Worm (Caenorhabditis elegans): Measurements from ENCODE around the gene Y44A6B.3.
A peak's percentile ranks its signal among the peaks of the same experiment; 100 is the strongest.

The Y44A6B.3 gene

ce11 chrV:20638344-20638743, at the start of gene Y44A6B.3:
Gene Y44A6B.3, minus strand, starts transcription at chrV:20638444.
- TF ChIP-seq zag-1 (tag; optimal IDR thresholded peaks at IDR 0.05): no peak
- no peak for TF ChIP-seq efl-1 (optimal IDR thresholded peaks at IDR 0.05)
- TF ChIP-seq efl-1 (GFP tag; optimal IDR thresholded peaks at IDR 0.05 in 1 of 2): peak in 1 of 2 experiments; percentile 1
- no peak for TF ChIP-seq xbp-1 (tag; optimal IDR thresholded peaks at IDR 0.05)
- TF ChIP-seq nhr-237 (tag; optimal IDR thresholded peaks at IDR 0.05): no peak

ce11 chrV:20685383-20685782, 47.1 kb upstream of the Y44A6B.3 start, which contains the start of gene klf-2:
Gene klf-2, plus strand, starts transcription at chrV:20685683.
- no peak for TF ChIP-seq pax-3 (tag; optimal IDR thresholded peaks at IDR 0.05)
- TF ChIP-seq sptf-1 (tag; optimal IDR thresholded peaks at IDR 0.05): no peak
- TF ChIP-seq efl-3 (GFP tag; optimal IDR thresholded peaks at IDR 0.05): no peak
- TF ChIP-seq alr-1 (tag; optimal IDR thresholded peaks at IDR 0.05; ENCODE audit: borderline replicate concordance): no peak
- no peak for TF ChIP-seq ceh-82 (tag; optimal IDR thresholded peaks at IDR 0.05)
- TF ChIP-seq mdl-1 (tag; optimal IDR thresholded peaks at IDR 0.05): no peak
- no peak for TF ChIP-seq unc-30 (tag; optimal IDR thresholded peaks at IDR 0.05)
- no peak for TF ChIP-seq grh-1 (GFP tag; IDR thresholded peaks at IDR 0.05)
- TF ChIP-seq efl-1 (optimal IDR thresholded peaks at IDR 0.05): no peak
- TF ChIP-seq efl-1 (GFP tag; optimal IDR thresholded peaks at IDR 0.05 in 1 of 2): no peak
- no peak for TF ChIP-seq egl-13 (tag; optimal IDR thresholded peaks at IDR 0.05)
- no peak for TF ChIP-seq ztf-11 (tag; optimal IDR thresholded peaks at IDR 0.05)
- no peak for TF ChIP-seq hpl-2 (GFP tag; optimal IDR thresholded peaks at IDR 0.05)
- no peak for TF ChIP-seq zip-4 (GFP tag; optimal IDR thresholded peaks at IDR 0.05)

ce11 chrV:20682309-20682708, 44.1 kb upstream of the Y44A6B.3 start:
- no peak for TF ChIP-seq mef-2 (tag; optimal IDR thresholded peaks at IDR 0.05)

ce11 chrV:20681824-20682223, 43.6 kb upstream of the Y44A6B.3 start:
- TF ChIP-seq ets-5 (GFP tag; IDR thresholded peaks at IDR 0.05) (no peak), nhr-20 (tag; optimal IDR thresholded peaks at IDR 0.05) (no peak), egl-27 (tag; optimal IDR thresholded peaks at IDR 0.05) (no peak), efl-1 (optimal IDR thresholded peaks at IDR 0.05) (no peak), efl-1 (GFP tag; optimal IDR thresholded peaks at IDR 0.05 in 1 of 2) (no peak), snpc-4 (tag; optimal IDR thresholded peaks at IDR 0.05) (peak; percentile 86), vab-15 (tag; optimal IDR thresholded peaks at IDR 0.05) (no peak)

ce11 chrV:20681120-20681519, 42.9 kb upstream of the Y44A6B.3 start, which contains the start of gene srsx-35:
Gene srsx-35, plus strand, starts transcription at chrV:20681420.
- no peak for TF ChIP-seq F16B12.6 (tag; optimal IDR thresholded peaks at IDR 0.05)
- no peak for TF ChIP-seq lin-39 (tag; optimal IDR thresholded peaks at IDR 0.05)

- no peak for TF ChIP-seq ama-1 (optimal IDR thresholded peaks at IDR 0.05)
- no peak for TF ChIP-seq sox-4 (tag; optimal IDR thresholded peaks at IDR 0.05)
- no peak for TF ChIP-seq elt-2 (tag; optimal IDR thresholded peaks at IDR 0.05)
- TF ChIP-seq fkh-8 (tag; optimal IDR thresholded peaks at IDR 0.05): peak; percentile 31
- no peak for TF ChIP-seq unc-62 (GFP tag; optimal IDR thresholded peaks at IDR 0.05)
- no peak for TF ChIP-seq zip-4 (GFP tag; optimal IDR thresholded peaks at IDR 0.05)
- no peak for TF ChIP-seq nhr-47 (tag; optimal IDR thresholded peaks at IDR 0.05)
- TF ChIP-seq hlh-17 (GFP tag; optimal IDR thresholded peaks at IDR 0.05; ENCODE audit: borderline replicate concordance): no peak
These were observed 41.9 kb upstream of the Y44A6B.3 start for ce11 chrV:20680189-20680588.

ce11 chrV:20670625-20671024, 32.4 kb upstream of the Y44A6B.3 start:
- TF ChIP-seq efl-1 (optimal IDR thresholded peaks at IDR 0.05): no peak
- peak in 1 of 2 experiments; percentile 73 for TF ChIP-seq efl-1 (GFP tag; optimal IDR thresholded peaks at IDR 0.05 in 1 of 2)
- TF ChIP-seq efl-3 (GFP tag; optimal IDR thresholded peaks at IDR 0.05): no peak
- no peak for TF ChIP-seq nhr-85 (tag)
- no peak for TF ChIP-seq lin-13 (GFP tag; optimal IDR thresholded peaks at IDR 0.05)
- TF ChIP-seq ceh-88 (GFP tag; IDR thresholded peaks at IDR 0.05): no peak
- TF ChIP-seq lir-3 (tag; optimal IDR thresholded peaks at IDR 0.05; ENCODE audit: poor library complexity): no peak
- TF ChIP-seq C16A3.4 (tag; optimal IDR thresholded peaks at IDR 0.05): no peak

Data from whole organism, L1 larva.